Worm (Caenorhabditis elegans) whole organism, midembryonic: ENCODE data around the gene gsp-2.

Experiments used
- cog-1 ChIP-seq: sonication (generic microtip); optimal IDR thresholded peaks from 2 replicates; lab custom pipeline; 2016; ENCODE audit warnings: missing genetic modification characterization, missing compliant biosample characterization
- ztf-23 ChIP-seq: fragments of 200-800 bp; sonication (Bioruptor generic); IDR thresholded peaks from 2 replicates; pipeline ENCODE4 v1.3.6; 2022; ENCODE audit warnings: missing genetic modification reagents, missing genetic modification characterization, missing compliant biosample characterization

- TF ChIP-seq ztf-23 (GFP tag; lab: Robert Waterston, UW) (no peak), cog-1 (tag; lab: Kevin White, UChicago) (no peak)
Observed at ce11 chrIII:7323331-7323730, 13.1 kb upstream of the gsp-2 start.
